Worm (Caenorhabditis elegans) whole organism, L1 larva: ENCODE measurements around the gene enol-1.

Source experiments
- alr-1 ChIP-seq: fragments of 200-800 bp; sonication (Bioruptor generic); optimal IDR thresholded peaks from 2 replicates; lab custom pipeline; 2018; ENCODE audit warnings: borderline replicate concordance, mild to moderate bottlenecking, missing genetic modification characterization, missing compliant biosample characterization
- ces-1 ChIP-seq: fragments of 150-350 bp; optimal IDR thresholded peaks from 2 replicates; lab custom pipeline; 2014; ENCODE audit warnings: missing biosample characterization, missing genetic modification reagents, missing genetic modification characterization
- fkh-10 ChIP-seq: sonication (generic microtip); optimal IDR thresholded peaks from 2 replicates; lab custom pipeline; 2017; ENCODE audit warnings: missing biosample characterization, missing genetic modification reagents, missing genetic modification characterization
- mdl-1 ChIP-seq, 2 experiments: fragments of 150-350 bp; optimal IDR thresholded peaks; 2 replicates each; lab custom pipeline; 2014 to 2017; ENCODE audit warnings: missing biosample characterization in 2 of 2, missing genetic modification characterization in 2 of 2, inconsistent platforms in 1 of 2
- pqm-1 ChIP-seq: sonication (generic microtip); optimal IDR thresholded peaks from 3 replicates; lab custom pipeline; 2017; ENCODE audit warnings: missing biosample characterization, missing genetic modification characterization
- snpc-4 ChIP-seq: fragments of 150-350 bp; optimal IDR thresholded peaks from 2 replicates; lab custom pipeline; 2014; ENCODE audit warnings: missing biosample characterization, missing genetic modification characterization

- TF ChIP-seq alr-1, result no peak
- TF ChIP-seq fkh-10 (GFP tag; lab: Kevin White, UChicago), result no peak
- TF ChIP-seq snpc-4 (tag; lab: Kevin White, UChicago), result no peak
- no peak for TF ChIP-seq ces-1
- TF ChIP-seq pqm-1 (tag; lab: Kevin White, UChicago), result no peak
- no peak for TF ChIP-seq mdl-1 (tag; optimal IDR thresholded peaks at IDR 0.05; lab: Kevin White, UChicago)
These were observed 8.7 kb upstream of the enol-1 start, which contains the start of gene B0457.6 for ce11 chrII:8922140-8922539.
